Worm (Caenorhabditis elegans) whole organism, L1 larva: ENCODE results near the gene rsef-1.

Source experiments
- C04F5.9 ChIP-seq: sonication (generic microtip); optimal IDR thresholded peaks from 2 replicates; lab custom pipeline; 2016; ENCODE audit warnings: missing genetic modification characterization, missing compliant biosample characterization
- F16B12.6 ChIP-seq: fragments of 150-350 bp; optimal IDR thresholded peaks from 2 replicates; lab custom pipeline; 2014; ENCODE audit warnings: missing biosample characterization, missing genetic modification characterization
- Y116A8C.19 ChIP-seq: sonication (generic microtip); optimal IDR thresholded peaks from 2 replicates; lab custom pipeline; 2016; ENCODE audit warnings: missing compliant biosample characterization, missing genetic modification characterization, borderline replicate concordance
- alr-1 ChIP-seq: fragments of 200-800 bp; sonication (Bioruptor generic); optimal IDR thresholded peaks from 2 replicates; lab custom pipeline; 2018; ENCODE audit warnings: borderline replicate concordance, mild to moderate bottlenecking, missing genetic modification characterization, missing compliant biosample characterization
- aly-2 ChIP-seq: fragments of 150-350 bp; optimal IDR thresholded peaks from 2 replicates; lab custom pipeline; 2014; ENCODE audit warnings: missing biosample characterization, missing genetic modification characterization
- ama-1 ChIP-seq: fragments of 150-350 bp; optimal IDR thresholded peaks from 2 replicates; lab custom pipeline; 2014
- ceh-63 ChIP-seq: fragments of 200-800 bp; sonication (Bioruptor generic); optimal IDR thresholded peaks from 2 replicates; lab custom pipeline; 2018; ENCODE audit warnings: mild to moderate bottlenecking, missing genetic modification characterization, missing compliant biosample characterization
- ceh-88 ChIP-seq: fragments of 200-800 bp; sonication (Bioruptor generic); IDR thresholded peaks from 2 replicates; pipeline ENCODE4 v1.3.6; 2022; ENCODE audit warnings: missing genetic modification characterization, missing compliant biosample characterization
- dpl-1 ChIP-seq, 3 experiments: fragments of 150-350 bp in 2 of 3; sonication (generic microtip) in 1 of 3; optimal IDR thresholded peaks; 2 replicates each; lab custom pipeline; 2014 to 2017; ENCODE audit warnings: missing biosample characterization in 3 of 3, missing genetic modification characterization in 3 of 3, missing genetic modification reagents in 3 of 3
- dsc-1 ChIP-seq: sonication (generic microtip); optimal IDR thresholded peaks from 2 replicates; lab custom pipeline; 2016; ENCODE audit warnings: mild to moderate bottlenecking, missing genetic modification characterization, missing compliant biosample characterization
- efl-3 ChIP-seq: fragments of 200-800 bp; sonication (Bioruptor generic); optimal IDR thresholded peaks from 2 replicates; lab custom pipeline; 2018; ENCODE audit warnings: mild to moderate bottlenecking, missing genetic modification characterization, missing compliant biosample characterization
- egl-13 ChIP-seq: sonication (generic microtip); optimal IDR thresholded peaks from 2 replicates; lab custom pipeline; 2016; ENCODE audit warnings: missing genotype, missing genetic modification reagents, missing genetic modification characterization, missing compliant biosample characterization
- ets-5 ChIP-seq: fragments of 200-800 bp; sonication (Bioruptor generic); IDR thresholded peaks from 2 replicates; pipeline ENCODE4 v1.3.6; 2022; ENCODE audit warnings: missing genetic modification characterization, missing compliant biosample characterization
- fkh-10 ChIP-seq: sonication (generic microtip); optimal IDR thresholded peaks from 2 replicates; lab custom pipeline; 2017; ENCODE audit warnings: missing biosample characterization, missing genetic modification reagents, missing genetic modification characterization
- fkh-4 ChIP-seq: sonication (generic microtip); optimal IDR thresholded peaks from 2 replicates; lab custom pipeline; 2016; ENCODE audit warnings: missing compliant biosample characterization, missing genetic modification characterization, borderline replicate concordance
- fkh-8 ChIP-seq: sonication (generic microtip); optimal IDR thresholded peaks from 2 replicates; lab custom pipeline; 2016; ENCODE audit warnings: mild to moderate bottlenecking, missing genetic modification characterization, missing compliant biosample characterization
- grh-1 ChIP-seq: fragments of 200-800 bp; sonication (Bioruptor generic); IDR thresholded peaks from 2 replicates; pipeline ENCODE4 v1.3.6; 2022; ENCODE audit warnings: missing genetic modification reagents, missing genetic modification characterization, missing compliant biosample characterization
- hpl-2 ChIP-seq: fragments of 150-350 bp; optimal IDR thresholded peaks from 2 replicates; lab custom pipeline; 2014; ENCODE audit warnings: missing biosample characterization, missing genetic modification reagents, missing genetic modification characterization
- irx-1 ChIP-seq: sonication (generic microtip); optimal IDR thresholded peaks from 2 replicates; lab custom pipeline; 2016; ENCODE audit warnings: missing genetic modification characterization, missing compliant biosample characterization
- isw-1 ChIP-seq: fragments of 200-800 bp; sonication (Bioruptor generic); IDR thresholded peaks from 2 replicates; pipeline ENCODE4 v1.3.6; 2022; ENCODE audit warnings: missing genetic modification characterization, missing compliant biosample characterization
- jun-1 ChIP-seq: fragments of 150-350 bp; optimal IDR thresholded peaks from 2 replicates; lab custom pipeline; 2014; ENCODE audit warnings: missing biosample characterization, missing genetic modification reagents, missing genetic modification characterization
- lin-13 ChIP-seq: fragments of 150-350 bp; optimal IDR thresholded peaks from 2 replicates; lab custom pipeline; 2014; ENCODE audit warnings: missing biosample characterization, missing genetic modification reagents, missing genetic modification characterization
- lin-14 ChIP-seq: fragments of 200-800 bp; sonication (Bioruptor generic); optimal IDR thresholded peaks from 2 replicates; lab custom pipeline; 2018; ENCODE audit warnings: mild to moderate bottlenecking, missing genetic modification characterization, moderate library complexity, missing compliant biosample characterization
- lin-15B ChIP-seq: fragments of 150-350 bp; sonication (generic microtip); optimal IDR thresholded peaks from 3 replicates; lab custom pipeline; 2014; ENCODE audit warnings: missing biosample characterization, missing genetic modification characterization
- lin-35 ChIP-seq, 2 experiments: fragments of 150-350 bp; optimal IDR thresholded peaks; 2 replicates each; lab custom pipeline; 2014; ENCODE audit warnings: missing biosample characterization in 2 of 2, missing genetic modification characterization in 2 of 2, missing genetic modification reagents in 2 of 2
- lin-39 ChIP-seq: fragments of 150-350 bp; optimal IDR thresholded peaks from 2 replicates; lab custom pipeline; 2014; ENCODE audit warnings: missing biosample characterization, missing genetic modification reagents, missing genetic modification characterization
- lir-3 ChIP-seq: sonication (generic microtip); optimal IDR thresholded peaks from 2 replicates; lab custom pipeline; 2016; ENCODE audit warnings: mild to moderate bottlenecking, missing genetic modification characterization, moderate library complexity, missing compliant biosample characterization; ENCODE audit not compliant: poor library complexity
- lsy-2 ChIP-seq, 2 experiments: fragments of 150-350 bp; optimal IDR thresholded peaks; 2 replicates each; lab custom pipeline; 2014; ENCODE audit warnings: missing biosample characterization in 2 of 2, missing genetic modification characterization in 2 of 2
- mab-9 ChIP-seq: fragments of 200-800 bp; sonication (Bioruptor generic); IDR thresholded peaks from 2 replicates; pipeline ENCODE4 v1.3.6; 2022; ENCODE audit warnings: missing genetic modification reagents, missing genetic modification characterization, missing compliant biosample characterization
- mep-1 ChIP-seq: fragments of 150-350 bp; optimal IDR thresholded peaks from 2 replicates; lab custom pipeline; 2014; ENCODE audit warnings: missing biosample characterization, missing genetic modification characterization
- nhr-20 ChIP-seq: sonication (generic microtip); optimal IDR thresholded peaks from 2 replicates; lab custom pipeline; 2016; ENCODE audit warnings: mild to moderate bottlenecking, missing genetic modification characterization, missing compliant biosample characterization
- nhr-28 ChIP-seq: fragments of 150-350 bp; optimal IDR thresholded peaks from 2 replicates; lab custom pipeline; 2014; ENCODE audit warnings: missing biosample characterization, missing genetic modification characterization
- nhr-71 ChIP-seq: sonication (generic microtip); optimal IDR thresholded peaks from 2 replicates; lab custom pipeline; 2016; ENCODE audit warnings: mild to moderate bottlenecking, missing genetic modification characterization, moderate library complexity, missing compliant biosample characterization
- nhr-77 ChIP-seq: fragments of 150-350 bp; optimal IDR thresholded peaks from 2 replicates; lab custom pipeline; 2014; ENCODE audit warnings: missing biosample characterization, missing genetic modification characterization
- nhr-85 ChIP-seq: sonication (generic microtip); peaks from one replicate; lab custom pipeline; 2016; ENCODE audit warnings: missing genetic modification characterization, inconsistent platforms, missing compliant biosample characterization
- pag-3 ChIP-seq: sonication (generic microtip); optimal IDR thresholded peaks from 2 replicates; lab custom pipeline; 2017; ENCODE audit warnings: missing genetic modification characterization, mild to moderate bottlenecking, missing compliant biosample characterization, antibody characterized with exemption, borderline replicate concordance; ENCODE audit not compliant: insufficient read depth
- rnt-1 ChIP-seq: sonication (generic microtip); optimal IDR thresholded peaks from 2 replicates; lab custom pipeline; 2016; ENCODE audit warnings: mild to moderate bottlenecking, missing genetic modification characterization, moderate library complexity, missing compliant biosample characterization
- skn-1 ChIP-seq: fragments of 150-350 bp; optimal IDR thresholded peaks from 2 replicates; lab custom pipeline; 2014; ENCODE audit warnings: missing biosample characterization, missing genetic modification characterization
- snpc-4 ChIP-seq: fragments of 150-350 bp; optimal IDR thresholded peaks from 2 replicates; lab custom pipeline; 2014; ENCODE audit warnings: missing biosample characterization, missing genetic modification characterization
- snu-23 ChIP-seq: sonication (generic microtip); optimal IDR thresholded peaks from 2 replicates; lab custom pipeline; 2016; ENCODE audit warnings: missing genetic modification characterization, missing compliant biosample characterization
- sox-4 ChIP-seq: sonication (generic microtip); optimal IDR thresholded peaks from 2 replicates; lab custom pipeline; 2016; ENCODE audit warnings: missing genetic modification characterization, missing compliant biosample characterization
- sptf-1 ChIP-seq: fragments of 150-350 bp; optimal IDR thresholded peaks from 2 replicates; lab custom pipeline; 2014; ENCODE audit warnings: missing biosample characterization, missing genetic modification characterization
- sup-37 ChIP-seq: fragments of 200-800 bp; sonication (Bioruptor generic); optimal IDR thresholded peaks from 2 replicates; lab custom pipeline; 2018; ENCODE audit warnings: mild to moderate bottlenecking, missing genetic modification characterization, missing compliant biosample characterization
- swsn-7 ChIP-seq: sonication (generic microtip); optimal IDR thresholded peaks from 2 replicates; lab custom pipeline; 2016; ENCODE audit warnings: missing genetic modification characterization, missing compliant biosample characterization
- tbx-2 ChIP-seq: sonication (generic microtip); optimal IDR thresholded peaks from 2 replicates; lab custom pipeline; 2016; ENCODE audit warnings: missing genetic modification characterization, missing compliant biosample characterization
- unc-130 ChIP-seq: fragments of 150-350 bp; optimal IDR thresholded peaks from 2 replicates; lab custom pipeline; 2017; ENCODE audit warnings: missing biosample characterization, missing genetic modification characterization, inconsistent platforms
- unc-30 ChIP-seq: sonication (generic microtip); optimal IDR thresholded peaks from 2 replicates; lab custom pipeline; 2017; ENCODE audit warnings: missing biosample characterization, missing genetic modification characterization
- unc-62 ChIP-seq: fragments of 150-350 bp; optimal IDR thresholded peaks from 2 replicates; lab custom pipeline; 2014; ENCODE audit warnings: missing biosample characterization, missing genetic modification reagents, missing genetic modification characterization
- xbp-1 ChIP-seq: sonication (generic microtip); optimal IDR thresholded peaks from 2 replicates; lab custom pipeline; 2016; ENCODE audit warnings: missing genetic modification characterization, missing compliant biosample characterization
- zag-1 ChIP-seq: fragments of 150-350 bp; optimal IDR thresholded peaks from 2 replicates; lab custom pipeline; 2014; ENCODE audit warnings: missing biosample characterization, missing genetic modification characterization
- ztf-11 ChIP-seq, 2 experiments: sonication (generic microtip); optimal IDR thresholded peaks; 2 replicates each; lab custom pipeline; 2016 to 2017; ENCODE audit warnings: missing genetic modification characterization in 2 of 2, missing biosample characterization in 1 of 2, missing compliant biosample characterization in 1 of 2
- ztf-4 ChIP-seq: fragments of 150-350 bp; optimal IDR thresholded peaks from 2 replicates; lab custom pipeline; 2014; ENCODE audit warnings: missing biosample characterization, missing genetic modification characterization

The rsef-1 gene

ce11 chrX:3106137-3106536, 46.9 kb upstream of the rsef-1 start, which contains the start of gene K10B3.5 (continued):
- peak in 1 of 2 experiments; percentile 11 for TF ChIP-seq ztf-11 (tag; optimal IDR thresholded peaks at IDR 0.05; lab: Kevin White, UChicago)
- TF ChIP-seq efl-3 (GFP tag; lab: Kevin White, UChicago), result no peak
- TF ChIP-seq ama-1 (lab: Kevin White, UChicago), result peak; percentile 29
- TF ChIP-seq unc-62 (GFP tag; lab: Kevin White, UChicago), result no peak
- peak; percentile 85 for TF ChIP-seq nhr-85 (tag; lab: Kevin White, UChicago)
- TF ChIP-seq alr-1 (tag; lab: Kevin White, UChicago), result no peak
- TF ChIP-seq snu-23 (GFP tag; lab: Kevin White, UChicago), result peak; percentile 71
- no peak for TF ChIP-seq F16B12.6 (tag; lab: Kevin White, UChicago)
- TF ChIP-seq swsn-7 (tag; lab: Kevin White, UChicago), result peak; percentile 65
- TF ChIP-seq aly-2 (tag; lab: Kevin White, UChicago), result no peak
- peak; percentile 81 for TF ChIP-seq nhr-71
- TF ChIP-seq dpl-1 (GFP tag; optimal IDR thresholded peaks at IDR 0.05; lab: Kevin White, UChicago), result peak; percentile 78 to 88 (median 82)
- TF ChIP-seq nhr-20 (tag; lab: Kevin White, UChicago), result peak; percentile 71
- no peak for TF ChIP-seq C04F5.9 (tag; lab: Kevin White, UChicago)
- no peak for TF ChIP-seq nhr-28 (tag; lab: Kevin White, UChicago)
- no peak; the same call in 1 of the 2 replicates for TF ChIP-seq isw-1 (GFP tag; lab: Robert Waterston, UW)
- TF ChIP-seq grh-1 (GFP tag; lab: Robert Waterston, UW), result no peak
- peak; percentile 69 for TF ChIP-seq lin-13
- TF ChIP-seq fkh-4 (tag; lab: Kevin White, UChicago), result no peak
- peak; percentile 55 for TF ChIP-seq dsc-1
- TF ChIP-seq ceh-63, result no peak
- TF ChIP-seq unc-30 (tag; lab: Kevin White, UChicago), result no peak
- TF ChIP-seq egl-13 (tag; lab: Kevin White, UChicago), result peak; percentile 5
- peak; percentile 24 for TF ChIP-seq lin-39 (tag; lab: Kevin White, UChicago)
- TF ChIP-seq sup-37 (GFP tag; lab: Kevin White, UChicago), result no peak
- TF ChIP-seq Y116A8C.19 (tag; lab: Kevin White, UChicago), result no peak
- TF ChIP-seq mep-1 (tag; lab: Kevin White, UChicago), result peak; percentile 82
- TF ChIP-seq pag-3 (tag; lab: Kevin White, UChicago), result peak; percentile 60
- TF ChIP-seq lin-15B (tag; lab: Kevin White, UChicago), result peak; percentile 51
- no peak for TF ChIP-seq sox-4 (tag; lab: Kevin White, UChicago)
- peak; percentile 72 for TF ChIP-seq tbx-2
- TF ChIP-seq lin-35 (GFP tag; optimal IDR thresholded peaks at IDR 0.05; lab: Kevin White, UChicago), result peak; percentile 70 to 91
- no peak for TF ChIP-seq mab-9 (GFP tag; lab: Robert Waterston, UW)
- TF ChIP-seq ceh-88, result no peak
- TF ChIP-seq fkh-10 (GFP tag; lab: Kevin White, UChicago), result no peak
- TF ChIP-seq unc-130, result peak; percentile 43
- no peak for TF ChIP-seq zag-1 (tag; lab: Kevin White, UChicago)

ce11 chrX:3102817-3103216, 43.6 kb upstream of the rsef-1 start:
- TF ChIP-seq lin-39 (tag; lab: Kevin White, UChicago) (no peak), lir-3 (tag; lab: Kevin White, UChicago) (no peak), dsc-1 (peak; percentile 18), sptf-1 (tag; lab: Kevin White, UChicago) (no peak), ztf-4 (tag; lab: Kevin White, UChicago) (no peak), hpl-2 (no peak), ets-5 (GFP tag; lab: Robert Waterston, UW) (no peak), fkh-8 (tag; lab: Kevin White, UChicago) (peak; percentile 26), xbp-1 (tag; lab: Kevin White, UChicago) (no peak), nhr-77 (no peak), swsn-7 (tag; lab: Kevin White, UChicago) (no peak), unc-130 (no peak), jun-1 (tag; lab: Kevin White, UChicago) (no peak), Y116A8C.19 (tag; lab: Kevin White, UChicago) (no peak), rnt-1 (peak; percentile 25), ceh-88 (no peak), snpc-4 (tag; lab: Kevin White, UChicago) (no peak), lin-14 (GFP tag; lab: Kevin White, UChicago) (peak; percentile 57), skn-1 (peak; percentile 16), lsy-2 (tag; optimal IDR thresholded peaks at IDR 0.05; lab: Kevin White, UChicago) (no peak), ceh-63 (no peak), irx-1 (tag; lab: Kevin White, UChicago) (no peak), unc-62 (GFP tag; lab: Kevin White, UChicago) (no peak)
